Fruit fly (Drosophila melanogaster) whole organism, pupa: ENCODE results near the gene Ndfip.

Experiments
- CG10348 ChIP-seq: fragments of 200-800 bp; sonication (Bioruptor generic); IDR thresholded peaks from 2 replicates; pipeline ENCODE4 v1.3.6; 2022; ENCODE audit warnings: missing biosample characterization, missing genetic modification characterization
- CG12605 ChIP-seq: fragments of 200-800 bp; sonication (Bioruptor generic); IDR thresholded peaks from 2 replicates; pipeline ENCODE4 v1.3.6; 2022; ENCODE audit warnings: missing biosample characterization, missing genetic modification characterization
- CG13204 ChIP-seq: fragments of 200-800 bp; sonication (Bioruptor generic); optimal IDR thresholded peaks from 2 replicates; lab custom pipeline; 2018; ENCODE audit warnings: missing biosample characterization, mild to moderate bottlenecking, missing genetic modification characterization, moderate library complexity
- CG14655 ChIP-seq: fragments of 200-800 bp; sonication (Bioruptor generic); optimal IDR thresholded peaks from 3 replicates; lab custom pipeline; 2017; ENCODE audit warnings: mild to moderate bottlenecking, missing biosample characterization, missing genetic modification reagents, missing genetic modification characterization
- CG15710 ChIP-seq: fragments of 200-800 bp; sonication (Bioruptor generic); optimal IDR thresholded peaks from 2 replicates; lab custom pipeline; 2018; ENCODE audit warnings: missing biosample characterization, mild to moderate bottlenecking, missing genetic modification characterization, moderate library complexity
- CG17806 ChIP-seq: fragments of 200-800 bp; sonication (Bioruptor generic); optimal IDR thresholded peaks from 2 replicates; lab custom pipeline; 2018; ENCODE audit warnings: missing biosample characterization, mild to moderate bottlenecking, missing genetic modification characterization, moderate library complexity
- CG32121 ChIP-seq: fragments of 200-800 bp; sonication (Bioruptor generic); IDR thresholded peaks from 2 replicates; pipeline ENCODE4 v1.3.6; 2022; ENCODE audit warnings: missing biosample characterization, missing genetic modification characterization
- CG34367 ChIP-seq: fragments of 200-800 bp; sonication (Bioruptor generic); optimal IDR thresholded peaks from 2 replicates; lab custom pipeline; 2018; ENCODE audit warnings: missing biosample characterization, mild to moderate bottlenecking, missing genetic modification characterization
- CG4496 ChIP-seq: fragments of 200-800 bp; sonication (Bioruptor generic); IDR thresholded peaks from 3 replicates; pipeline ENCODE4 v1.3.6; 2022; ENCODE audit warnings: missing biosample characterization, missing genetic modification characterization
- CG8159 ChIP-seq: fragments of 200-800 bp; sonication (Bioruptor generic); optimal IDR thresholded peaks from 3 replicates; lab custom pipeline; 2018; ENCODE audit warnings: missing biosample characterization, mild to moderate bottlenecking, missing genetic modification characterization, moderate library complexity
- CG8301 ChIP-seq: fragments of 200-800 bp; sonication (Bioruptor generic); optimal IDR thresholded peaks from 2 replicates; lab custom pipeline; 2018; ENCODE audit warnings: missing biosample characterization, mild to moderate bottlenecking, missing genetic modification characterization
- CG9948 ChIP-seq: fragments of 200-800 bp; sonication (Bioruptor generic); optimal IDR thresholded peaks from 2 replicates; lab custom pipeline; 2018; ENCODE audit warnings: missing biosample characterization, mild to moderate bottlenecking, missing genetic modification characterization, moderate library complexity
- D1 ChIP-seq: fragments of 200-800 bp; sonication (Bioruptor generic); optimal IDR thresholded peaks from 2 replicates; lab custom pipeline; 2018; ENCODE audit warnings: missing biosample characterization, mild to moderate bottlenecking, missing genetic modification characterization, moderate library complexity
- EcR ChIP-seq: fragments of 200-800 bp; sonication (Bioruptor generic); optimal IDR thresholded peaks from 3 replicates; lab custom pipeline; 2019; ENCODE audit warnings: missing biosample characterization, missing genetic modification characterization, mild to moderate bottlenecking, moderate library complexity, missing genetic modification reagents
- Ets98B ChIP-seq: fragments of 200-800 bp; sonication (Bioruptor generic); IDR thresholded peaks from 2 replicates; pipeline ENCODE4 v1.3.6; 2022; ENCODE audit warnings: missing biosample characterization, missing genetic modification characterization
- Pif1A ChIP-seq: fragments of 200-800 bp; sonication (Bioruptor generic); optimal IDR thresholded peaks from 3 replicates; lab custom pipeline; 2016; ENCODE audit warnings: missing biosample characterization, missing genetic modification characterization
- Pif1B ChIP-seq: fragments of 200-800 bp; sonication (Bioruptor generic); optimal IDR thresholded peaks from 3 replicates; lab custom pipeline; 2016; ENCODE audit warnings: missing biosample characterization, missing genetic modification characterization
- Snoo ChIP-seq: fragments of 200-800 bp; sonication (Bioruptor generic); optimal IDR thresholded peaks from 3 replicates; lab custom pipeline; 2017; ENCODE audit warnings: missing biosample characterization, mild to moderate bottlenecking, missing genetic modification characterization, inconsistent platforms
- fd96Ca ChIP-seq: fragments of 200-800 bp; sonication (Bioruptor generic); IDR thresholded peaks from 3 replicates; pipeline ENCODE4 v1.3.6; 2022; ENCODE audit warnings: missing biosample characterization, missing genetic modification characterization
- gl ChIP-seq: fragments of 200-800 bp; sonication (Bioruptor generic); optimal IDR thresholded peaks from 2 replicates; lab custom pipeline; 2018; ENCODE audit warnings: missing biosample characterization, mild to moderate bottlenecking, missing genetic modification characterization
- rn ChIP-seq: fragments of 200-800 bp; sonication (Bioruptor generic); IDR thresholded peaks from 2 replicates; pipeline ENCODE4 v1.3.6; 2022; ENCODE audit warnings: missing biosample characterization, missing genetic modification characterization

The Ndfip gene

dm6 chr3L:17610896-17611711, 43.0 kb downstream of the Ndfip start:
- TF ChIP-seq Ets98B (GFP tag; lab: Robert Waterston, UW) (peak; percentile 53; the same call in 1 of the 2 replicates), CG4496 (GFP tag; lab: Robert Waterston, UW) (peak; percentile 84), Pif1B (GFP tag; lab: Kevin White, UChicago) (peak; percentile 85), gl (tag; lab: Kevin White, UChicago) (no peak), D1 (tag; lab: Kevin White, UChicago) (peak; percentile 57), CG32121 (peak; percentile 71), CG8159 (tag; lab: Kevin White, UChicago) (peak; percentile 83), CG8301 (peak; percentile 95), CG10348 (peak; percentile 57; the same call in 1 of the 2 replicates), CG14655 (GFP tag; lab: Kevin White, UChicago) (peak; percentile 99), CG13204 (GFP tag; lab: Kevin White, UChicago) (no peak), rn (GFP tag; lab: Robert Waterston, UW) (peak; percentile 85), EcR (no peak), CG34367 (tag; lab: Kevin White, UChicago) (peak; percentile 60), CG15710 (tag; lab: Kevin White, UChicago) (peak; percentile 72), Pif1A (GFP tag; lab: Kevin White, UChicago) (peak; percentile 87), fd96Ca (GFP tag; lab: Robert Waterston, UW) (peak; percentile 87), CG12605 (GFP tag; lab: Robert Waterston, UW) (peak; percentile 71), CG17806 (tag; lab: Kevin White, UChicago) (peak; percentile 73), Snoo (tag; lab: Kevin White, UChicago) (peak; percentile 96), CG9948 (peak; percentile 89)

- TF ChIP-seq gl (tag; lab: Kevin White, UChicago) (no peak), CG15710 (tag; lab: Kevin White, UChicago) (no peak), fd96Ca (GFP tag; lab: Robert Waterston, UW) (no peak), CG8301 (no peak), Snoo (tag; lab: Kevin White, UChicago) (no peak), rn (GFP tag; lab: Robert Waterston, UW) (no peak), CG34367 (tag; lab: Kevin White, UChicago) (no peak), EcR (no peak), CG4496 (GFP tag; lab: Robert Waterston, UW) (no peak), CG17806 (tag; lab: Kevin White, UChicago) (no peak), Ets98B (GFP tag; lab: Robert Waterston, UW) (no peak), CG8159 (tag; lab: Kevin White, UChicago) (no peak), CG13204 (GFP tag; lab: Kevin White, UChicago) (no peak), CG9948 (no peak), CG12605 (GFP tag; lab: Robert Waterston, UW) (no peak)
These were observed 45.1 kb downstream of the Ndfip start for dm6 chr3L:17609068-17609382.

dm6 chr3L:17608185-17609067, 45.7 kb downstream of the Ndfip start:
- TF ChIP-seq CG8301: peak; percentile 77
- TF ChIP-seq CG10348: no peak
- TF ChIP-seq rn (GFP tag; lab: Robert Waterston, UW): no peak
- no peak for TF ChIP-seq CG13204 (GFP tag; lab: Kevin White, UChicago)
- peak; percentile 48; the same call in 2 of the 3 replicates for TF ChIP-seq CG4496 (GFP tag; lab: Robert Waterston, UW)
- no peak for TF ChIP-seq CG15710 (tag; lab: Kevin White, UChicago)
- TF ChIP-seq CG14655 (GFP tag; lab: Kevin White, UChicago): peak; percentile 82
- no peak for TF ChIP-seq CG32121
- TF ChIP-seq Pif1A (GFP tag; lab: Kevin White, UChicago): peak; percentile 47
- TF ChIP-seq CG12605 (GFP tag; lab: Robert Waterston, UW): no peak
- peak; percentile 72 for TF ChIP-seq Snoo (tag; lab: Kevin White, UChicago)
- TF ChIP-seq Pif1B (GFP tag; lab: Kevin White, UChicago): peak; percentile 25
- TF ChIP-seq D1 (tag; lab: Kevin White, UChicago): no peak
- no peak for TF ChIP-seq CG17806 (tag; lab: Kevin White, UChicago)
- peak; percentile 9 for TF ChIP-seq CG9948
- no peak for TF ChIP-seq Ets98B (GFP tag; lab: Robert Waterston, UW)
- TF ChIP-seq CG34367 (tag; lab: Kevin White, UChicago): no peak
- 0 out of 3 replicates have a peak, but pooled peaks have one; percentile 26 for TF ChIP-seq fd96Ca (GFP tag; lab: Robert Waterston, UW)
- TF ChIP-seq CG8159 (tag; lab: Kevin White, UChicago): peak; percentile 22
- TF ChIP-seq gl (tag; lab: Kevin White, UChicago): no peak
- peak; percentile 76 for TF ChIP-seq EcR

dm6 chr3L:17606629-17607287, 47.3 kb downstream of the Ndfip start:
- TF ChIP-seq CG17806 (tag; lab: Kevin White, UChicago) (no peak), CG13204 (GFP tag; lab: Kevin White, UChicago) (no peak), Snoo (tag; lab: Kevin White, UChicago) (no peak), CG8159 (tag; lab: Kevin White, UChicago) (no peak), Pif1A (GFP tag; lab: Kevin White, UChicago) (peak; percentile 29), gl (tag; lab: Kevin White, UChicago) (no peak), CG14655 (GFP tag; lab: Kevin White, UChicago) (peak; percentile 40), rn (GFP tag; lab: Robert Waterston, UW) (no peak), CG34367 (tag; lab: Kevin White, UChicago) (no peak), EcR (peak; percentile 80), CG9948 (no peak), fd96Ca (GFP tag; lab: Robert Waterston, UW) (peak; percentile 49; the same call in 1 of the 3 replicates), CG10348 (no peak), CG12605 (GFP tag; lab: Robert Waterston, UW) (peak; percentile 56), CG32121 (peak; percentile 61), CG15710 (tag; lab: Kevin White, UChicago) (no peak), CG4496 (GFP tag; lab: Robert Waterston, UW) (peak; percentile 81), D1 (tag; lab: Kevin White, UChicago) (no peak), Ets98B (GFP tag; lab: Robert Waterston, UW) (peak; percentile 52; the same call in 1 of the 2 replicates), CG8301 (peak; percentile 10), Pif1B (GFP tag; lab: Kevin White, UChicago) (peak; percentile 17)
- TF ChIP-seq, all 21 proteins: peak for 10
